Fruit fly (Drosophila melanogaster): ENCODE data around the gene Gr98d.

DNA sequence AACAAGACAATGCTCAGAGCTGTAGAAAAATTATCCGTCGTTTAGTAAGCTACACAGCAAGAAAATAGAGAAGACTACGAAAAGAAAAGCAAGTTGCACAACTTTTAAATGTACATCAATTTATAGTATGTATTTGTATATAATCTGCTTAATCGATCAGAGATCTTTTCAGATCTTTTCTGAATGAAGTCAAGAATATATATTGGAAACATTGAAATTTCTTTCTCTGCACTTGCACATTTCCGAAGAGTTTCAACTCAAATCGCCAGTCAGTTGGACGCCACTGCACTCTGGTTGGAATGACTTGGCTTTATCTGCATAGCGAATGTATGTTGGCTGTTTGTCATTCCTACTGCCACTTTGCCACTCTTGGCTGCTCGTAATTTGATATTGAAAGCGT is 8.1 kb downstream of the Gr98d start:
- TF ChIP-seq CG7045 (GFP tag; optimal IDR thresholded peaks at IDR 0.05) (peak; percentile 45), CG14711 (tag; optimal IDR thresholded peaks at IDR 0.05) (peak; percentile 73), CG7101 (tag; optimal IDR thresholded peaks at IDR 0.05) (peak; percentile 53), cic (GFP tag; optimal IDR thresholded peaks at IDR 0.05) (no peak), kay (GFP tag; ENCODE audit: borderline replicate concordance) (no peak)

Data from whole organism, adult.